Fruit fly (Drosophila melanogaster) whole organism, embryonic: ENCODE data around the gene CG13989.

Source experiments
- Abd-B ChIP-seq: fragments of 200-800 bp; sonication (Bioruptor generic); optimal IDR thresholded peaks from 2 replicates; lab custom pipeline; 2018; ENCODE audit warnings: missing biosample characterization, mild to moderate bottlenecking, missing genetic modification characterization, moderate library complexity
- Ada2b ChIP-seq: fragments of 200-800 bp; sonication (Bioruptor generic); IDR thresholded peaks from 2 replicates; pipeline ENCODE4 v1.3.6; 2022; ENCODE audit warnings: missing biosample characterization, missing genetic modification characterization
- Atf-2 ChIP-seq: fragments of 200-800 bp; sonication (Bioruptor generic); optimal IDR thresholded peaks from 2 replicates; lab custom pipeline; 2016; ENCODE audit warnings: missing biosample characterization, missing genetic modification characterization
- CG1024 ChIP-seq: fragments of 200-800 bp; sonication (Bioruptor generic); IDR thresholded peaks from 2 replicates; pipeline ENCODE4 v1.3.6; 2022; ENCODE audit warnings: missing biosample characterization, missing genetic modification characterization
- CG10462 ChIP-seq: fragments of 200-800 bp; sonication (Bioruptor generic); optimal IDR thresholded peaks from 2 replicates; lab custom pipeline; 2016; ENCODE audit warnings: missing biosample characterization, missing genetic modification characterization
- CG13296 ChIP-seq: fragments of 200-800 bp; sonication (Bioruptor generic); optimal IDR thresholded peaks from 3 replicates; lab custom pipeline; 2018; ENCODE audit warnings: missing biosample characterization, mild to moderate bottlenecking, missing genetic modification characterization
- CG14014 ChIP-seq: fragments of 200-800 bp; sonication (Bioruptor generic); IDR thresholded peaks from 2 replicates; pipeline ENCODE4 v1.3.6; 2022; ENCODE audit warnings: missing biosample characterization, missing genetic modification characterization
- CG15073 ChIP-seq: fragments of 200-800 bp; sonication (Bioruptor generic); optimal IDR thresholded peaks from 2 replicates; lab custom pipeline; 2016; ENCODE audit warnings: missing biosample characterization, missing genetic modification characterization
- CG1647 ChIP-seq: fragments of 200-800 bp; sonication (Bioruptor generic); optimal IDR thresholded peaks from 3 replicates; lab custom pipeline; 2016; ENCODE audit warnings: missing biosample characterization, missing genetic modification characterization
- CG17359 ChIP-seq: fragments of 200-800 bp; sonication (Bioruptor generic); optimal IDR thresholded peaks from 3 replicates; lab custom pipeline; 2018; ENCODE audit warnings: missing biosample characterization, mild to moderate bottlenecking, missing genetic modification characterization, moderate library complexity
- CG18476 ChIP-seq: fragments of 200-800 bp; sonication (Bioruptor generic); optimal IDR thresholded peaks from 2 replicates; lab custom pipeline; 2016; ENCODE audit warnings: missing biosample characterization, mild to moderate bottlenecking, missing genetic modification characterization
- CG2202 ChIP-seq: fragments of 200-800 bp; sonication (Bioruptor generic); optimal IDR thresholded peaks from 2 replicates; lab custom pipeline; 2018; ENCODE audit warnings: missing biosample characterization, mild to moderate bottlenecking, missing genetic modification characterization
- CG2712 ChIP-seq: fragments of 200-800 bp; optimal IDR thresholded peaks from 3 replicates; lab custom pipeline; 2019; ENCODE audit warnings: missing biosample characterization, mild to moderate bottlenecking, missing genetic modification characterization, moderate library complexity
- CG3065 ChIP-seq: fragments of 200-800 bp; sonication (Bioruptor generic); optimal IDR thresholded peaks from 2 replicates; lab custom pipeline; 2016; ENCODE audit warnings: missing biosample characterization, missing genetic modification characterization
- CG3281 ChIP-seq: fragments of 200-800 bp; sonication (Bioruptor generic); optimal IDR thresholded peaks from 3 replicates; lab custom pipeline; 2017; ENCODE audit warnings: missing biosample characterization, mild to moderate bottlenecking, missing genetic modification characterization
- CG4282 ChIP-seq: fragments of 200-800 bp; sonication (Bioruptor generic); optimal IDR thresholded peaks from 2 replicates; lab custom pipeline; 2016; ENCODE audit warnings: missing biosample characterization, missing genetic modification characterization
- CG4360 ChIP-seq: fragments of 200-800 bp; sonication (Bioruptor generic); IDR thresholded peaks from 2 replicates; pipeline ENCODE4 v1.3.6; 2022; ENCODE audit warnings: missing biosample characterization, missing genetic modification characterization
- CG4404 ChIP-seq: fragments of 200-800 bp; sonication (Bioruptor generic); IDR thresholded peaks from 2 replicates; pipeline ENCODE4 v1.3.6; 2022; ENCODE audit warnings: missing biosample characterization, missing genetic modification characterization
- CG4707 ChIP-seq: fragments of 200-800 bp; sonication (Bioruptor generic); optimal IDR thresholded peaks from 2 replicates; lab custom pipeline; 2018; ENCODE audit warnings: missing biosample characterization, mild to moderate bottlenecking, missing genetic modification characterization, moderate library complexity
- CG4854 ChIP-seq: fragments of 200-800 bp; sonication (Bioruptor generic); optimal IDR thresholded peaks from 2 replicates; lab custom pipeline; 2016; ENCODE audit warnings: missing biosample characterization, missing genetic modification characterization, inconsistent platforms
- CG6254 ChIP-seq: fragments of 200-800 bp; sonication (Bioruptor generic); optimal IDR thresholded peaks from 3 replicates; lab custom pipeline; 2017; ENCODE audit warnings: mild to moderate bottlenecking, missing biosample characterization, missing genetic modification reagents, missing genetic modification characterization
- CG8281 ChIP-seq: fragments of 200-800 bp; sonication (Bioruptor generic); optimal IDR thresholded peaks from 2 replicates; lab custom pipeline; 2018; ENCODE audit warnings: missing biosample characterization, mild to moderate bottlenecking, missing genetic modification characterization, moderate library complexity
- CG8478 ChIP-seq: fragments of >200 bp; optimal IDR thresholded peaks from 2 replicates; lab custom pipeline; 2018
- CrebB ChIP-seq: fragments of 200-800 bp; sonication (Bioruptor generic); optimal IDR thresholded peaks from 3 replicates; lab custom pipeline; 2018; ENCODE audit warnings: missing biosample characterization, mild to moderate bottlenecking, missing genetic modification characterization
- D19A ChIP-seq: fragments of 200-800 bp; optimal IDR thresholded peaks from 3 replicates; lab custom pipeline; 2019; ENCODE audit warnings: missing biosample characterization, mild to moderate bottlenecking, missing genetic modification characterization, moderate library complexity
- Dip3 ChIP-seq: fragments of 200-800 bp; sonication (Bioruptor generic); optimal IDR thresholded peaks from 3 replicates; lab custom pipeline; 2016; ENCODE audit warnings: missing biosample characterization, missing genetic modification characterization
- HLH4C ChIP-seq: fragments of 200-800 bp; sonication (Bioruptor generic); IDR thresholded peaks from 3 replicates; pipeline ENCODE4 v1.3.6; 2022; ENCODE audit warnings: missing biosample characterization, missing genetic modification characterization; ENCODE audit not compliant: partially characterized antibody
- HLH54F ChIP-seq: fragments of 200-800 bp; sonication (Bioruptor generic); optimal IDR thresholded peaks from 3 replicates; lab custom pipeline; 2016; ENCODE audit warnings: missing biosample characterization, missing genetic modification characterization
- Stat92E ChIP-seq, 3 experiments: fragments of >200 bp in 2 of 3; fragments of 200-800 bp in 1 of 3; sonication (Bioruptor generic) in 1 of 3; optimal IDR thresholded peaks; 2 replicates each; lab custom pipeline; 2017 to 2019; ENCODE audit warnings: missing biosample characterization in 3 of 3, missing genetic modification characterization in 3 of 3, mild to moderate bottlenecking in 1 of 3, moderate library complexity in 1 of 3
- Taf1 ChIP-seq: fragments of 200-800 bp; sonication (Bioruptor generic); IDR thresholded peaks from 2 replicates; pipeline ENCODE4 v1.3.6; 2022; ENCODE audit warnings: missing biosample characterization, missing genetic modification characterization
- ac ChIP-seq: fragments of 200-800 bp; sonication (Bioruptor generic); optimal IDR thresholded peaks from 3 replicates; lab custom pipeline; 2017; ENCODE audit warnings: missing biosample characterization, mild to moderate bottlenecking, missing genetic modification characterization
- bcd ChIP-seq: fragments of 200-800 bp; sonication (Bioruptor generic); optimal IDR thresholded peaks from 2 replicates; lab custom pipeline; 2017; ENCODE audit warnings: missing biosample characterization, mild to moderate bottlenecking, missing genetic modification characterization
- chinmo ChIP-seq: fragments of 200-800 bp; sonication (Bioruptor generic); IDR thresholded peaks from 4 replicates; pipeline ENCODE4 v1.3.6; 2022; ENCODE audit warnings: missing biosample characterization, missing genetic modification characterization; ENCODE audit not compliant: partially characterized antibody
- chn ChIP-seq: fragments of 200-800 bp; sonication (Bioruptor generic); optimal IDR thresholded peaks from 2 replicates; lab custom pipeline; 2016; ENCODE audit warnings: missing biosample characterization, missing genetic modification characterization
- fd96Cb ChIP-seq: fragments of 200-800 bp; sonication (Bioruptor generic); optimal IDR thresholded peaks from 2 replicates; lab custom pipeline; 2018; ENCODE audit warnings: missing biosample characterization, mild to moderate bottlenecking, missing genetic modification characterization, moderate library complexity
- fu2 ChIP-seq: fragments of 200-800 bp; sonication (Bioruptor generic); optimal IDR thresholded peaks from 2 replicates; lab custom pipeline; 2016; ENCODE audit warnings: missing biosample characterization, missing genetic modification characterization
- gcm ChIP-seq: fragments of 200-800 bp; sonication (Bioruptor generic); optimal IDR thresholded peaks from 2 replicates; lab custom pipeline; 2019; ENCODE audit warnings: missing biosample characterization, mild to moderate bottlenecking, missing genetic modification characterization, moderate library complexity
- kah ChIP-seq: fragments of 200-800 bp; sonication (Bioruptor generic); optimal IDR thresholded peaks from 2 replicates; lab custom pipeline; 2018; ENCODE audit warnings: missing biosample characterization, mild to moderate bottlenecking, missing genetic modification characterization
- lola ChIP-seq, 3 experiments: fragments of >200 bp in 2 of 3; fragments of 200-800 bp in 1 of 3; sonication (Bioruptor generic) in 1 of 3; optimal IDR thresholded peaks; 2 replicates each; lab custom pipeline; 2017 to 2019; ENCODE audit warnings: missing biosample characterization in 3 of 3, missing genetic modification characterization in 3 of 3, mild to moderate bottlenecking in 1 of 3, moderate library complexity in 1 of 3
- mld ChIP-seq: fragments of 200-800 bp; sonication (Bioruptor generic); IDR thresholded peaks from 3 replicates; pipeline ENCODE4 v1.3.6; 2022; ENCODE audit warnings: missing biosample characterization, missing genetic modification characterization; ENCODE audit not compliant: partially characterized antibody
- nerfin-2 ChIP-seq: fragments of 200-800 bp; sonication (Bioruptor generic); IDR thresholded peaks from 2 replicates; pipeline ENCODE4 v1.3.6; 2022; ENCODE audit warnings: missing biosample characterization, missing genetic modification characterization; ENCODE audit not compliant: partially characterized antibody
- pb ChIP-seq: fragments of 200-800 bp; sonication (Bioruptor generic); optimal IDR thresholded peaks from 3 replicates; lab custom pipeline; 2016; ENCODE audit warnings: missing biosample characterization, missing genetic modification characterization
- pnt ChIP-seq: fragments of 200-800 bp; sonication (Bioruptor generic); optimal IDR thresholded peaks from 3 replicates; lab custom pipeline; 2016; ENCODE audit warnings: missing biosample characterization, missing genetic modification characterization
- rib ChIP-seq: fragments of 200-800 bp; sonication (Bioruptor generic); IDR thresholded peaks from 2 replicates; pipeline ENCODE4 v1.3.6; 2022; ENCODE audit warnings: missing biosample characterization, missing genetic modification characterization
- schlank ChIP-seq: fragments of 200-800 bp; sonication (Bioruptor generic); optimal IDR thresholded peaks from 2 replicates; lab custom pipeline; 2018; ENCODE audit warnings: missing biosample characterization, mild to moderate bottlenecking, missing genetic modification characterization
- sqz ChIP-seq: fragments of 200-800 bp; sonication (Bioruptor generic); optimal IDR thresholded peaks from 3 replicates; lab custom pipeline; 2018; ENCODE audit warnings: missing biosample characterization, mild to moderate bottlenecking, missing genetic modification characterization
- wek ChIP-seq: fragments of 200-800 bp; sonication (Bioruptor generic); optimal IDR thresholded peaks from 3 replicates; lab custom pipeline; 2018; ENCODE audit warnings: missing biosample characterization, mild to moderate bottlenecking, missing genetic modification characterization, moderate library complexity
- zf30C ChIP-seq: fragments of 200-800 bp; sonication (Bioruptor generic); optimal IDR thresholded peaks from 3 replicates; lab custom pipeline; 2018; ENCODE audit warnings: missing biosample characterization, mild to moderate bottlenecking, missing genetic modification characterization

The CG13989 gene

DNA sequence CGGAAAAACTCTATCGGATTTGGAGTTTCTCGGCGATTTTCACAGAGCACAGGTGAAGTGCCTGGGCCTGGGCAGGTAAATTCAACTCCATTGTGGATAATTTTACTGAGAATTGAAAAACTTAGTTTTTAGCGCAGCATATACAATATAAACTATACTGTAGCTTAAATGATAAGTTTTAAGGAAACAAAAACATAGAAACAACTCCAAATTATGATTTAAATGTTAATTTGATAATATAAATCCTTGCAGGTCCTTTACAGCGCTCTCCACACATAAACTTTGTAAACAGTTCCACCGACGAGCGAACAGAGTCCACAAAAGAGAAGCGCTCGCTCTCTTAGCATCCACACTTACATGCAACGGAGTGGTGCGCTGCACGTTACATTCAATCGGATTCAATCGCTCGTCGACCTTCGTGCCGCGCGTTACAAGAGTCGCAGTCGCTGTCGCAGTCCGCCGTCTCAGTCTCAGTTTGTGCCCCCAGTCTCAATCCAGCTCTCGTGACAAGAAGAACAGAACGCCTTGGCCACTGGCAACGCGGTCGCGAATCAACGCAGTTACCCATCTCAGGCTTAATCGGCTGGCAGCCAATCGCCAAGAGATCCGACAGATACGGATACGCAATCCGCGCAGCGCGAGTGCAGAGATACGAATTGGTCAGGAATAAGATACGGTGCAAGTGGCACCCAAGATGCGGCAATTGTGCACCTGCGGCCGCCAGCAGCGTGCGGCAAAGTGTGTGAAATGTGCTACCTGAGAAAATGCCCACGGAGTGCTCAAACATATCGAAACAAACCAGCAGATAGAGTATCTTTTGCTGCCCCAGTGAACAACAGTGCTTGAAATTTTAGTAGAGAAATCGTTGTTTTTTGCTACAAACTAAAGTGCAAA is 18.8 kb downstream of the CG13989 start, which contains the start of gene smal (continued):
- peak; percentile 6 for TF ChIP-seq gcm (GFP tag; lab: Kevin White, UChicago)
- peak; percentile 15; the same call in 1 of the 2 replicates for TF ChIP-seq nerfin-2 (GFP tag; lab: Robert Waterston, UW)
- no peak for TF ChIP-seq CG1647
- peak; percentile 42 for TF ChIP-seq chn (GFP tag; lab: Kevin White, UChicago)
- no peak for TF ChIP-seq CG4854 (GFP tag; lab: Kevin White, UChicago)
- peak; percentile 55 for TF ChIP-seq wek
- TF ChIP-seq CG6254 (GFP tag; lab: Kevin White, UChicago): peak; percentile 7
- no peak for TF ChIP-seq CG4360
- TF ChIP-seq Atf-2 (GFP tag; lab: Kevin White, UChicago): no peak
- no peak for TF ChIP-seq CG3281 (GFP tag; lab: Kevin White, UChicago)
- TF ChIP-seq rib: no peak
- TF ChIP-seq CG8478 (lab: Kevin White, UChicago): no peak
- TF ChIP-seq CG2202 (tag; lab: Kevin White, UChicago): peak; percentile 16
- no peak for TF ChIP-seq pnt
- no peak for TF ChIP-seq Taf1 (GFP tag; lab: Robert Waterston, UW)
- no peak for TF ChIP-seq CG18476 (GFP tag; lab: Kevin White, UChicago)
- no peak for TF ChIP-seq Ada2b (GFP tag; lab: Robert Waterston, UW)
- TF ChIP-seq fu2 (GFP tag; lab: Kevin White, UChicago): no peak
- TF ChIP-seq CG1024 (GFP tag; lab: Robert Waterston, UW): no peak
- TF ChIP-seq lola (GFP tag; optimal IDR thresholded peaks at IDR 0.05; lab: Kevin White, UChicago): no peak
- peak; percentile 80 for TF ChIP-seq chinmo (GFP tag; lab: Robert Waterston, UW)
- no peak for TF ChIP-seq bcd (GFP tag; lab: Kevin White, UChicago)
- TF ChIP-seq kah (GFP tag; lab: Kevin White, UChicago): no peak
- no peak for TF ChIP-seq Dip3 (GFP tag; lab: Kevin White, UChicago)
- no peak for TF ChIP-seq CrebB
- no peak for TF ChIP-seq sqz (GFP tag; lab: Kevin White, UChicago)
- peak in 1 of 3 experiments; percentile 26 for TF ChIP-seq Stat92E (GFP tag; optimal IDR thresholded peaks at IDR 0.05; lab: Kevin White, UChicago)
- no peak for TF ChIP-seq zf30C (GFP tag; lab: Kevin White, UChicago)
- TF ChIP-seq schlank (tag; lab: Kevin White, UChicago): no peak
- TF ChIP-seq CG10462 (GFP tag; lab: Kevin White, UChicago): no peak
- TF ChIP-seq CG3065 (GFP tag; lab: Kevin White, UChicago): no peak
- TF ChIP-seq D19A (tag; lab: Kevin White, UChicago): peak; percentile 33
- no peak for TF ChIP-seq Abd-B (GFP tag; lab: Kevin White, UChicago)
- peak; percentile 18 for TF ChIP-seq CG2712 (tag; lab: Kevin White, UChicago)
- no peak for TF ChIP-seq CG4404
- no peak for TF ChIP-seq CG13296
- peak; percentile 70 for TF ChIP-seq mld (GFP tag; lab: Robert Waterston, UW)
- TF ChIP-seq ac (GFP tag; lab: Kevin White, UChicago): peak; percentile 31
- TF ChIP-seq CG14014 (GFP tag; lab: Robert Waterston, UW): no peak
- TF ChIP-seq HLH4C: 0 out of 3 replicates have a peak, but pooled peaks have one; percentile 38
- peak; percentile 22 for TF ChIP-seq CG17359 (tag; lab: Kevin White, UChicago)
- TF ChIP-seq HLH54F: no peak
- no peak for TF ChIP-seq CG8281 (tag; lab: Kevin White, UChicago)
- TF ChIP-seq CG4707 (GFP tag; lab: Kevin White, UChicago): peak; percentile 36
- no peak for TF ChIP-seq CG15073
- peak; percentile 38 for TF ChIP-seq pb (GFP tag; lab: Kevin White, UChicago)
- no peak for TF ChIP-seq CG4282
- no peak for TF ChIP-seq fd96Cb (tag; lab: Kevin White, UChicago)
